Worm (Caenorhabditis elegans) whole organism, midembryonic: ENCODE results near the gene F26G1.2.

ENCODE experiments used
- ztf-23 ChIP-seq: fragments of 200-800 bp; sonication (Bioruptor generic); IDR thresholded peaks from 2 replicates; pipeline ENCODE4 v1.3.6; 2022; ENCODE audit warnings: missing genetic modification reagents, missing genetic modification characterization, missing compliant biosample characterization
- ztf-29 ChIP-seq: fragments of 200-800 bp; sonication (Bioruptor generic); IDR thresholded peaks from 2 replicates; pipeline ENCODE4 v1.3.6; 2022; ENCODE audit warnings: missing genetic modification reagents, missing genetic modification characterization, missing compliant biosample characterization

DNA sequence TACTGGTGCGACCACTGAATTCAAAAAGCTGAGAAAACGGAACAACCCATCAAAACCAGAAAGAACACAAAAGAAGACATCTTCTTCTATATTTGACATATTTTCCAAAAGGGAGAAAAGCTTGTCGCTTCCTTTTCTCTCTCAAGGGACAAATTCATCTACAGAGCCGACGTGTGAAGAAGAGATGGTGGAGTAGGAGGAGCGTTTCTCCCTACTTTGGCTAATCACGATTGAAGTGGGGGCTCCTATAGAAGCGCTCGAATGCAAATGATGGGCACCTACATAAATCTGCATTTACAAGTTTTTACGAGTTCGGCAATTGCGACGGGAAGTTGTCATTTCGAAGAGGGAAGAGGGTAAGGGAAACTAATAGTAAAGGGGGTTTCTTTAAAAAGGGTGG is 43.4 kb downstream of the F26G1.2 start:
- TF ChIP-seq ztf-23 (GFP tag; lab: Robert Waterston, UW), result no peak
- TF ChIP-seq ztf-29 (GFP tag; lab: Robert Waterston, UW), result no peak
